Worm (Caenorhabditis elegans): ENCODE measurements around the gene Y46G5A.36.

Gene Y46G5A.36

ce11 chrII:12810709-12811108, 12.8 kb upstream of the Y46G5A.36 start, which contains the start of gene Y46G5A.20:
Gene Y46G5A.20, plus strand, starts transcription at chrII:12811009.
- TF ChIP-seq unc-62 (GFP tag; optimal IDR thresholded peaks at IDR 0.05), result no peak
- no peak for TF ChIP-seq fos-1 (tag; optimal IDR thresholded peaks at IDR 0.05)
- no peak for TF ChIP-seq ceh-8 (GFP tag; optimal IDR thresholded peaks at IDR 0.05)
- TF ChIP-seq snpc-4 (tag; optimal IDR thresholded peaks at IDR 0.05), result no peak
- no peak for TF ChIP-seq tlp-1 (tag; optimal IDR thresholded peaks at IDR 0.05)
- no peak for TF ChIP-seq nhr-90 (tag; optimal IDR thresholded peaks at IDR 0.05; ENCODE audit: poor library complexity)
- TF ChIP-seq mep-1 (tag; optimal IDR thresholded peaks at IDR 0.05), result no peak
- no peak for TF ChIP-seq mab-9 (GFP tag; IDR thresholded peaks at IDR 0.05)
- TF ChIP-seq alr-1 (tag; optimal IDR thresholded peaks at IDR 0.05; ENCODE audit: borderline replicate concordance), result no peak
- no peak for TF ChIP-seq skn-1 (tag; optimal IDR thresholded peaks at IDR 0.05)
- TF ChIP-seq ztf-4 (tag; optimal IDR thresholded peaks at IDR 0.05), result no peak

ce11 chrII:12813253-12813652, 10.2 kb upstream of the Y46G5A.36 start:
- no peak for TF ChIP-seq mep-1 (tag; optimal IDR thresholded peaks at IDR 0.05)

ce11 chrII:12816412-12817146, 6.9 kb upstream of the Y46G5A.36 start, which contains the start of gene acl-7:
Gene acl-7, minus strand, starts transcription at chrII:12816462.
- TF ChIP-seq swsn-7 (tag; optimal IDR thresholded peaks at IDR 0.05) (no peak), ceh-8 (GFP tag; optimal IDR thresholded peaks at IDR 0.05) (no peak), elt-2 (tag; optimal IDR thresholded peaks at IDR 0.05) (peak; percentile 42), efl-1 (optimal IDR thresholded peaks at IDR 0.05) (no peak), efl-1 (GFP tag; optimal IDR thresholded peaks at IDR 0.05 in 1 of 2) (no peak), irx-1 (tag; optimal IDR thresholded peaks at IDR 0.05) (no peak)

- no peak for TF ChIP-seq ama-1 (optimal IDR thresholded peaks at IDR 0.05)
Measured at ce11 chrII:12818488-12818887, 5.0 kb upstream of the Y46G5A.36 start, which contains the start of gene Y46G5A.22. Gene Y46G5A.22, minus strand, starts transcription at chrII:12818588.

ce11 chrII:12819979-12820378, 3.5 kb upstream of the Y46G5A.36 start:
- TF ChIP-seq blmp-1 (tag; optimal IDR thresholded peaks at IDR 0.05), result peak; percentile 68
- TF ChIP-seq pax-3 (tag; optimal IDR thresholded peaks at IDR 0.05), result no peak
- no peak for TF ChIP-seq nhr-47 (tag; optimal IDR thresholded peaks at IDR 0.05)
- no peak for TF ChIP-seq fos-1 (tag; optimal IDR thresholded peaks at IDR 0.05)
- TF ChIP-seq Y116A8C.19 (tag; optimal IDR thresholded peaks at IDR 0.05; ENCODE audit: borderline replicate concordance), result no peak

- TF ChIP-seq blmp-1 (tag; optimal IDR thresholded peaks at IDR 0.05), result no peak
- TF ChIP-seq Y116A8C.19 (tag; optimal IDR thresholded peaks at IDR 0.05; ENCODE audit: borderline replicate concordance), result no peak
- no peak for TF ChIP-seq lin-13 (GFP tag; optimal IDR thresholded peaks at IDR 0.05)
- TF ChIP-seq swsn-7 (tag; optimal IDR thresholded peaks at IDR 0.05), result no peak
- no peak for TF ChIP-seq hlh-17 (GFP tag; optimal IDR thresholded peaks at IDR 0.05; ENCODE audit: borderline replicate concordance)
- no peak for TF ChIP-seq nhr-19 (GFP tag; conservative IDR thresholded peaks at IDR 0.05)
- TF ChIP-seq ceh-90 (tag; optimal IDR thresholded peaks at IDR 0.05), result no peak
- TF ChIP-seq lin-14 (GFP tag; optimal IDR thresholded peaks at IDR 0.05), result no peak
- TF ChIP-seq nhr-11 (tag; optimal IDR thresholded peaks at IDR 0.05), result no peak
Measured at ce11 chrII:12824463-12824862, 984 bp downstream of the Y46G5A.36 start.

- TF ChIP-seq mdl-1 (tag; optimal IDR thresholded peaks at IDR 0.05) (no peak), fkh-8 (tag; optimal IDR thresholded peaks at IDR 0.05) (no peak), lin-39 (tag; optimal IDR thresholded peaks at IDR 0.05) (no peak), unc-30 (tag; optimal IDR thresholded peaks at IDR 0.05) (no peak), nhr-19 (GFP tag; conservative IDR thresholded peaks at IDR 0.05) (no peak), pqm-1 (tag; optimal IDR thresholded peaks at IDR 0.05) (no peak), nhr-71 (tag; optimal IDR thresholded peaks at IDR 0.05) (no peak), aly-2 (tag; optimal IDR thresholded peaks at IDR 0.05) (no peak), grh-1 (GFP tag; IDR thresholded peaks at IDR 0.05) (no peak), lin-35 (GFP tag; optimal IDR thresholded peaks at IDR 0.05) (no peak), jun-1 (tag; optimal IDR thresholded peaks at IDR 0.05) (no peak), snpc-4 (tag; optimal IDR thresholded peaks at IDR 0.05) (no peak), lin-13 (GFP tag; optimal IDR thresholded peaks at IDR 0.05) (no peak), nhr-237 (tag; optimal IDR thresholded peaks at IDR 0.05) (no peak), lin-14 (GFP tag; optimal IDR thresholded peaks at IDR 0.05) (no peak), nhr-28 (tag; optimal IDR thresholded peaks at IDR 0.05) (no peak)
Measured at ce11 chrII:12826752-12827151, 3.3 kb downstream of the Y46G5A.36 start, which contains the start of gene Y46G5A.38. Gene Y46G5A.38, plus strand, starts transcription at chrII:12827052.
